Worm (Caenorhabditis elegans) whole organism, young adult: ENCODE data around the gene svh-11.

ENCODE experiments used
- B0035.1 ChIP-seq: sonication (generic microtip); optimal IDR thresholded peaks from 2 replicates; lab custom pipeline; 2016; ENCODE audit warnings: missing genetic modification characterization, mild to moderate bottlenecking, missing compliant biosample characterization, missing genotype, missing genetic modification reagents
- F37B4.10 ChIP-seq: fragments of 200-800 bp; sonication (Bioruptor generic); IDR thresholded peaks from 2 replicates; pipeline ENCODE4 v1.3.6; 2022; ENCODE audit warnings: missing genetic modification characterization, missing compliant biosample characterization
- F39B2.1 ChIP-seq: fragments of 200-800 bp; sonication (Bioruptor generic); IDR thresholded peaks from 2 replicates; pipeline ENCODE4 v1.3.6; 2022; ENCODE audit warnings: missing genetic modification reagents, missing genetic modification characterization, missing compliant biosample characterization
- F49E8.2 ChIP-seq: sonication (generic microtip); optimal IDR thresholded peaks from 3 replicates; lab custom pipeline; 2017; ENCODE audit warnings: missing genetic modification characterization, mild to moderate bottlenecking, missing compliant biosample characterization, antibody characterized with exemption, moderate library complexity; ENCODE audit not compliant: insufficient read depth
- F57C9.4 ChIP-seq: sonication (generic microtip); optimal IDR thresholded peaks from 2 replicates; lab custom pipeline; 2017; ENCODE audit warnings: mild to moderate bottlenecking, missing genetic modification characterization, missing compliant biosample characterization
- Y53G8AR.9 ChIP-seq: fragments of 200-800 bp; sonication (Bioruptor generic); conservative IDR thresholded peaks from 2 replicates; pipeline ENCODE4 v1.3.6; 2022; ENCODE audit warnings: missing genetic modification reagents, missing genetic modification characterization, missing compliant biosample characterization
- aptf-3 ChIP-seq: fragments of 200-800 bp; sonication (Bioruptor generic); IDR thresholded peaks from 2 replicates; pipeline ENCODE4 v1.3.6; 2022; ENCODE audit warnings: missing genetic modification characterization, missing compliant biosample characterization
- atf-7 ChIP-seq: sonication (generic microtip); optimal IDR thresholded peaks from 2 replicates; lab custom pipeline; 2017; ENCODE audit warnings: mild to moderate bottlenecking, missing genetic modification characterization, missing compliant biosample characterization
- athp-1 ChIP-seq: sonication (generic microtip); optimal IDR thresholded peaks from 2 replicates; lab custom pipeline; 2017; ENCODE audit warnings: mild to moderate bottlenecking, missing genetic modification characterization, missing compliant biosample characterization
- attf-5 ChIP-seq: fragments of 200-800 bp; sonication (Bioruptor generic); optimal IDR thresholded peaks from 2 replicates; lab custom pipeline; 2018; ENCODE audit warnings: mild to moderate bottlenecking, missing genetic modification characterization, missing compliant biosample characterization
- cebp-1 ChIP-seq, 2 experiments: fragments of 200-800 bp in 1 of 2; sonication (Bioruptor generic) in 1 of 2; sonication (generic microtip) in 1 of 2; IDR thresholded peaks in 1 of 2; optimal IDR thresholded peaks in 1 of 2; 2 replicates each; pipeline versions ENCODE4 v1.3.6 to Lab custom; 2017 to 2022; ENCODE audit warnings: missing compliant biosample characterization in 2 of 2, missing genetic modification characterization in 2 of 2, mild to moderate bottlenecking in 1 of 2, missing genetic modification reagents in 1 of 2, moderate library complexity in 1 of 2
- chd-7 ChIP-seq: sonication (generic microtip); optimal IDR thresholded peaks from 2 replicates; lab custom pipeline; 2016; ENCODE audit warnings: mild to moderate bottlenecking, missing genetic modification characterization, moderate library complexity, missing compliant biosample characterization
- die-1 ChIP-seq: sonication (generic microtip); optimal IDR thresholded peaks from 2 replicates; lab custom pipeline; 2016; ENCODE audit warnings: missing genotype, mild to moderate bottlenecking, missing genetic modification characterization, missing compliant biosample characterization
- egrh-3 ChIP-seq: fragments of 200-800 bp; sonication (Bioruptor generic); IDR thresholded peaks from 2 replicates; pipeline ENCODE4 v1.3.6; 2022; ENCODE audit warnings: missing genetic modification reagents, missing genetic modification characterization, missing compliant biosample characterization
- ets-4 ChIP-seq: fragments of 200-800 bp; sonication (Bioruptor generic); optimal IDR thresholded peaks from 2 replicates; lab custom pipeline; 2018; ENCODE audit warnings: mild to moderate bottlenecking, missing genetic modification characterization, missing compliant biosample characterization
- gei-17 ChIP-seq: fragments of 200-800 bp; sonication (Bioruptor generic); optimal IDR thresholded peaks from 2 replicates; lab custom pipeline; 2018; ENCODE audit warnings: mild to moderate bottlenecking, missing genetic modification characterization, missing compliant biosample characterization
- him-1 ChIP-seq: sonication (generic microtip); optimal IDR thresholded peaks from 2 replicates; lab custom pipeline; 2016; ENCODE audit warnings: missing genotype, missing genetic modification reagents, missing genetic modification characterization, missing compliant biosample characterization
- hmg-1.2 ChIP-seq: fragments of 200-800 bp; sonication (Bioruptor generic); IDR thresholded peaks from 2 replicates; pipeline ENCODE4 v1.3.6; 2022; ENCODE audit warnings: missing genetic modification reagents, missing genetic modification characterization, missing compliant biosample characterization
- lin-26 ChIP-seq: fragments of 200-800 bp; sonication (Bioruptor generic); IDR thresholded peaks from 2 replicates; pipeline ENCODE4 v1.3.6; 2022; ENCODE audit warnings: missing genetic modification reagents, missing genetic modification characterization, missing compliant biosample characterization
- madf-10 ChIP-seq: sonication (generic microtip); optimal IDR thresholded peaks from 2 replicates; lab custom pipeline; 2016; ENCODE audit warnings: mild to moderate bottlenecking, missing genetic modification characterization, missing compliant biosample characterization
- madf-6 ChIP-seq: fragments of 200-800 bp; sonication (Bioruptor generic); IDR thresholded peaks from 2 replicates; pipeline ENCODE4 v1.3.6; 2022; ENCODE audit warnings: missing genetic modification reagents, missing genetic modification characterization, missing compliant biosample characterization
- nfya-1 ChIP-seq: sonication (generic microtip); optimal IDR thresholded peaks from 2 replicates; lab custom pipeline; 2017; ENCODE audit warnings: antibody characterized with exemption, missing compliant biosample characterization, missing genetic modification characterization, borderline replicate concordance; ENCODE audit not compliant: insufficient read depth
- nfya-2 ChIP-seq: fragments of 200-800 bp; sonication (Bioruptor generic); IDR thresholded peaks from 2 replicates; pipeline ENCODE4 v1.3.6; 2022; ENCODE audit warnings: missing genetic modification reagents, missing genetic modification characterization, missing compliant biosample characterization
- nhr-80 ChIP-seq: sonication (generic microtip); optimal IDR thresholded peaks from 2 replicates; lab custom pipeline; 2016; ENCODE audit warnings: missing genetic modification characterization, missing compliant biosample characterization
- rcor-1 ChIP-seq: fragments of 200-800 bp; sonication (Bioruptor generic); IDR thresholded peaks from 2 replicates; pipeline ENCODE4 v1.3.6; 2022; ENCODE audit warnings: missing genetic modification reagents, missing genetic modification characterization, missing compliant biosample characterization
- rec-8 ChIP-seq, 2 experiments: sonication (generic microtip); optimal IDR thresholded peaks; 2 replicates each; lab custom pipeline; 2016; ENCODE audit warnings: mild to moderate bottlenecking in 2 of 2, missing genetic modification characterization in 2 of 2, missing genetic modification reagents in 2 of 2, missing genotype in 2 of 2, missing biosample characterization in 1 of 2, missing compliant biosample characterization in 1 of 2, moderate library complexity in 1 of 2
- rpc-1 ChIP-seq, 2 experiments: fragments of 150-350 bp in 1 of 2; sonication (generic microtip) in 1 of 2; optimal IDR thresholded peaks; 2 replicates each; lab custom pipeline; 2014 to 2018; ENCODE audit warnings: missing biosample characterization in 1 of 2, missing genetic modification characterization in 1 of 2, missing genetic modification reagents in 1 of 2, missing genotype in 1 of 2
- sea-2 ChIP-seq: fragments of 200-800 bp; sonication (Bioruptor generic); IDR thresholded peaks from 2 replicates; pipeline ENCODE4 v1.3.6; 2022; ENCODE audit warnings: missing genetic modification characterization, missing compliant biosample characterization
- snpc-1.1 ChIP-seq: sonication (generic microtip); optimal IDR thresholded peaks from 2 replicates; lab custom pipeline; 2017; ENCODE audit warnings: missing genetic modification characterization, mild to moderate bottlenecking, missing compliant biosample characterization, antibody characterized with exemption, moderate library complexity, missing genotype, missing genetic modification reagents; ENCODE audit not compliant: insufficient read depth
- snpc-1.3 ChIP-seq: sonication (generic microtip); optimal IDR thresholded peaks from 2 replicates; lab custom pipeline; 2017; ENCODE audit warnings: missing genetic modification characterization, mild to moderate bottlenecking, missing compliant biosample characterization, antibody characterized with exemption, moderate library complexity, missing genotype, missing genetic modification reagents; ENCODE audit not compliant: insufficient read depth
- zfh-2 ChIP-seq: fragments of 200-800 bp; sonication (Bioruptor generic); conservative IDR thresholded peaks from 2 replicates; pipeline ENCODE4 v1.3.6; 2022; ENCODE audit warnings: missing genetic modification reagents, missing genetic modification characterization, missing compliant biosample characterization
- zim-3 ChIP-seq: sonication (generic microtip); optimal IDR thresholded peaks from 2 replicates; lab custom pipeline; 2017; ENCODE audit warnings: mild to moderate bottlenecking, missing genetic modification characterization, moderate library complexity, missing compliant biosample characterization

svh-11 gene

DNA sequence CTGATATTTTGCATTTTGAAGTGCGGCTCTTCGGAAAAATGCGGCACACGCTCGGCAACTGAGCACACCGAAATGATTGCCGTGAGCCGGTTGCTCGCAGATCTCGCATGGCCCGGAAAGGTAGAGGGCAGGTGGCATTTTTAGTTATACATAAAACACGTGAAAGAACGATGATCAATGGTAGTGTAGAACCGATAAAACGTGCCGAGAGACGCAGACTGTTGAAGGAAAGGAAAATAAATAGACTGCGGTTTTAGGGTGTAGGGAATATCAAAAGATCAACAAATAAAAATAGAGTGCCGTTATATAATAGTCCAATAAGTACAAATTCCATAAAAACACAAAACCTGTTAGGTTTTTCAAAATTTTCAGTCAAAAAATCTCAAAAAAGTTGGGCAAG lies 5.0 kb downstream of the svh-11 start, which contains the start of gene nhr-133:
Gene nhr-133 (minus strand): TSS at position 183 of the 400 bp plus-strand sequence.
- peak; percentile 16 for TF ChIP-seq nhr-80 (tag; lab: Kevin White, UChicago)
- TF ChIP-seq hmg-1.2 = peak; percentile 43; the same call in 1 of the 2 replicates
- no peak for TF ChIP-seq egrh-3 (GFP tag; lab: Robert Waterston, UW)
- peak; percentile 47; the same call in 1 of the 2 replicates for TF ChIP-seq zfh-2

ce11 chrV:2214428-2215038 lies 7.6 kb downstream of the svh-11 start, which contains the start of gene nhr-184:
Gene nhr-184 (minus strand): TSS chrV:2214478.
- TF ChIP-seq rpc-1 (optimal IDR thresholded peaks at IDR 0.05; lab: Kevin White, UChicago) = no peak
- no peak for TF ChIP-seq rpc-1 (tag; optimal IDR thresholded peaks at IDR 0.05; lab: Kevin White, UChicago)
- TF ChIP-seq cebp-1 (GFP tag; IDR thresholded peaks at IDR 0.05; lab: Robert Waterston, UW) = no peak
- peak; percentile 52 for TF ChIP-seq cebp-1 (tag; optimal IDR thresholded peaks at IDR 0.05; lab: Kevin White, UChicago)
- peak; percentile 8 for TF ChIP-seq attf-5 (GFP tag; lab: Kevin White, UChicago)
- peak; percentile 36; the same call in 1 of the 2 replicates for TF ChIP-seq hmg-1.2
- no peak for TF ChIP-seq athp-1 (tag; lab: Kevin White, UChicago)
- no peak for TF ChIP-seq sea-2 (GFP tag; lab: Robert Waterston, UW)
- TF ChIP-seq nhr-80 (tag; lab: Kevin White, UChicago) = peak; percentile 7

ce11 chrV:2215352-2215751 lies 8.5 kb downstream of the svh-11 start, which contains the start of gene nstp-8:
Gene nstp-8 (plus strand): TSS chrV:2215652.
- TF ChIP-seq gei-17 (GFP tag; lab: Kevin White, UChicago) (no peak), B0035.1 (no peak), atf-7 (tag; lab: Kevin White, UChicago) (no peak), F39B2.1 (no peak), madf-10 (tag; lab: Kevin White, UChicago) (no peak), snpc-1.3 (tag; lab: Kevin White, UChicago) (no peak), ets-4 (no peak), chd-7 (tag; lab: Kevin White, UChicago) (no peak), F37B4.10 (GFP tag; lab: Robert Waterston, UW) (no peak), die-1 (tag; lab: Kevin White, UChicago) (no peak), Y53G8AR.9 (GFP tag; lab: Robert Waterston, UW) (no peak), nfya-2 (GFP tag; lab: Robert Waterston, UW) (no peak), F49E8.2 (tag; lab: Kevin White, UChicago) (no peak), snpc-1.1 (tag; lab: Kevin White, UChicago) (no peak), lin-26 (GFP tag; lab: Robert Waterston, UW) (no peak), him-1 (tag; lab: Kevin White, UChicago) (no peak), nfya-1 (tag; lab: Kevin White, UChicago) (no peak), F57C9.4 (no peak), rcor-1 (GFP tag; lab: Robert Waterston, UW) (no peak), aptf-3 (GFP tag; lab: Robert Waterston, UW) (no peak)

DNA sequence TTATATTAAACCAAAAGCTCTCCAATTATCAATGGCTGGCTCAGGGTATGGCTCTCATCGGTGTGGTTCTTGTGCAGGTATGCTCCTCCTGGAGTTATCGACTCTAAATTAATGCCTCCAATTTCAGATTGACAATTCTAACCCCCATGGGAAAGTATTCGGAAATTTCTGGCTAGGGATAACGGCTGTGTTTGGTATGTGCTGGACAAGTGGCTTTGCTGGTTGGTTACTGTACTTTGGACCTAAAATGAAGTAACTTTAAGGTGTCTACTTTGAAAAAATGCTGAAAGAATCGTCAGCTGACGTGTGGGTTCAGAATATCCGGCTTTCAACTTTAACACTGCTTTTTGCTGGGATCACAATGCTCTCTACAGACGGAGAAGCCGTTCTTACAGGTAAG lies 10.0 kb downstream of the svh-11 start:
- TF ChIP-seq nfya-2 (GFP tag; lab: Robert Waterston, UW) (no peak), aptf-3 (GFP tag; lab: Robert Waterston, UW) (no peak), rec-8 (tag; optimal IDR thresholded peaks at IDR 0.05; lab: Kevin White, UChicago) (no peak), madf-6 (no peak), zim-3 (no peak)
